Fruit fly (Drosophila melanogaster) whole organism, embryonic: ENCODE data around the gene trr.
A peak's percentile ranks its signal among the peaks of the same experiment; 100 is the strongest.

Experiments
- Antp ChIP-seq: fragments of 200-800 bp; sonication (Bioruptor generic); optimal IDR thresholded peaks from 3 replicates; lab custom pipeline; 2016; ENCODE audit warnings: missing biosample characterization, missing genetic modification characterization
- Atf3 ChIP-seq: fragments of 200-800 bp; sonication (Bioruptor generic); optimal IDR thresholded peaks from 3 replicates; lab custom pipeline; 2016; ENCODE audit warnings: missing biosample characterization, missing genetic modification characterization
- Awh ChIP-seq: fragments of 200-800 bp; sonication (Bioruptor generic); IDR thresholded peaks from 2 replicates; pipeline ENCODE4, ENCODE4 v1.3.6; 2022; ENCODE audit warnings: missing biosample characterization, missing genetic modification characterization
- CG10543 ChIP-seq: fragments of 200-800 bp; sonication (Bioruptor generic); optimal IDR thresholded peaks from 3 replicates; lab custom pipeline; 2017; ENCODE audit warnings: missing biosample characterization, mild to moderate bottlenecking, missing genetic modification characterization, moderate library complexity
- CG10654 ChIP-seq: fragments of 200-800 bp; sonication (Bioruptor generic); optimal IDR thresholded peaks from 2 replicates; lab custom pipeline; 2016; ENCODE audit warnings: missing biosample characterization, missing genetic modification characterization
- CG12071 ChIP-seq: fragments of 200-800 bp; sonication (Bioruptor generic); optimal IDR thresholded peaks from 3 replicates; lab custom pipeline; 2018; ENCODE audit warnings: missing biosample characterization, mild to moderate bottlenecking, missing genetic modification characterization
- CG12942 ChIP-seq: fragments of 200-800 bp; sonication (Bioruptor generic); optimal IDR thresholded peaks from 3 replicates; lab custom pipeline; 2016; ENCODE audit warnings: missing biosample characterization, missing genetic modification characterization
- CG17186 ChIP-seq: fragments of 200-800 bp; sonication (Bioruptor generic); optimal IDR thresholded peaks from 3 replicates; lab custom pipeline; 2017; ENCODE audit warnings: missing biosample characterization, missing genetic modification reagents, missing genetic modification characterization
- CG1832 ChIP-seq: fragments of 200-800 bp; sonication (Bioruptor generic); optimal IDR thresholded peaks from 2 replicates; lab custom pipeline; 2017; ENCODE audit warnings: missing biosample characterization, mild to moderate bottlenecking, missing genetic modification characterization, inconsistent platforms
- CG2116 ChIP-seq: fragments of 200-800 bp; sonication (Bioruptor generic); optimal IDR thresholded peaks from 3 replicates; lab custom pipeline; 2018; ENCODE audit warnings: missing biosample characterization, mild to moderate bottlenecking, missing genetic modification characterization
- CG2120 ChIP-seq: fragments of 200-800 bp; sonication (Bioruptor generic); optimal IDR thresholded peaks from 3 replicates; lab custom pipeline; 2016; ENCODE audit warnings: missing biosample characterization, missing genetic modification characterization
- CG2889 ChIP-seq: fragments of 200-800 bp; sonication (Bioruptor generic); IDR thresholded peaks from 3 replicates; pipeline ENCODE4 v1.3.6; 2022; ENCODE audit warnings: missing biosample characterization, missing genetic modification characterization
- CG30431 ChIP-seq: fragments of 200-800 bp; sonication (Bioruptor generic); optimal IDR thresholded peaks from 2 replicates; lab custom pipeline; 2017; ENCODE audit warnings: missing biosample characterization, missing genetic modification characterization
- CG6175 ChIP-seq: fragments of 200-800 bp; sonication (Bioruptor generic); IDR thresholded peaks from 3 replicates; pipeline ENCODE4 v1.3.6; 2022; ENCODE audit warnings: missing biosample characterization, missing genetic modification characterization
- CG6765 ChIP-seq: fragments of 200-800 bp; sonication (Bioruptor generic); optimal IDR thresholded peaks from 3 replicates; lab custom pipeline; 2017; ENCODE audit warnings: missing biosample characterization, mild to moderate bottlenecking, missing genetic modification characterization
- CG6791 ChIP-seq: fragments of 200-800 bp; sonication (Bioruptor generic); IDR thresholded peaks from 3 replicates; pipeline ENCODE4 v1.3.6; 2022; ENCODE audit warnings: missing biosample characterization, missing genetic modification characterization; ENCODE audit not compliant: partially characterized antibody
- CG7928 ChIP-seq: fragments of 200-800 bp; sonication (Bioruptor generic); optimal IDR thresholded peaks from 2 replicates; lab custom pipeline; 2017; ENCODE audit warnings: missing biosample characterization, mild to moderate bottlenecking, missing genetic modification characterization
- CG7963 ChIP-seq: fragments of 200-800 bp; sonication (Bioruptor generic); IDR thresholded peaks from 3 replicates; pipeline ENCODE4 v1.3.6; 2022; ENCODE audit warnings: missing biosample characterization, missing genetic modification characterization; ENCODE audit not compliant: partially characterized antibody
- CG8290 ChIP-seq, 3 experiments: fragments of 200-800 bp; sonication (Bioruptor generic); optimal IDR thresholded peaks; 2 replicates each; lab custom pipeline; 2016 to 2019; ENCODE audit warnings: missing biosample characterization in 3 of 3, missing genetic modification characterization in 3 of 3, mild to moderate bottlenecking in 2 of 3, moderate library complexity in 1 of 3
- CG8765 ChIP-seq: fragments of 200-800 bp; sonication (Bioruptor generic); IDR thresholded peaks from 2 replicates; pipeline ENCODE4 v1.3.6; 2022; ENCODE audit warnings: missing biosample characterization, missing genetic modification characterization
- CG8944 ChIP-seq: fragments of 200-800 bp; sonication (Bioruptor generic); optimal IDR thresholded peaks from 3 replicates; lab custom pipeline; 2016; ENCODE audit warnings: missing biosample characterization, missing genetic modification characterization
- CG9876 ChIP-seq: fragments of 200-800 bp; sonication (Bioruptor generic); optimal IDR thresholded peaks from 2 replicates; lab custom pipeline; 2016; ENCODE audit warnings: missing biosample characterization, missing genetic modification characterization
- CHES-1-like ChIP-seq: fragments of 200-800 bp; sonication (Bioruptor generic); optimal IDR thresholded peaks from 2 replicates; lab custom pipeline; 2016; ENCODE audit warnings: missing biosample characterization, missing genetic modification characterization
- CrebB ChIP-seq: fragments of 200-800 bp; sonication (Bioruptor generic); optimal IDR thresholded peaks from 3 replicates; lab custom pipeline; 2018; ENCODE audit warnings: missing biosample characterization, mild to moderate bottlenecking, missing genetic modification characterization
- Dad ChIP-seq: fragments of 200-800 bp; sonication (Bioruptor generic); optimal IDR thresholded peaks from 3 replicates; lab custom pipeline; 2016; ENCODE audit warnings: missing biosample characterization, missing genetic modification characterization
- Dfd ChIP-seq, 2 experiments: fragments of >200 bp; optimal IDR thresholded peaks; 2 replicates each; lab custom pipeline; 2017; ENCODE audit warnings: missing biosample characterization in 2 of 2, missing genetic modification characterization in 2 of 2
- Eip74EF ChIP-seq, 2 experiments: fragments of 200-800 bp in 1 of 2; fragments of >200 bp in 1 of 2; sonication (Bioruptor generic) in 1 of 2; optimal IDR thresholded peaks; 2 replicates each; lab custom pipeline; 2017 to 2019; ENCODE audit warnings: missing biosample characterization in 2 of 2, missing genetic modification characterization in 2 of 2, mild to moderate bottlenecking in 1 of 2, moderate library complexity in 1 of 2
- H2.0 ChIP-seq: fragments of 200-800 bp; sonication (Bioruptor generic); IDR thresholded peaks from 2 replicates; pipeline ENCODE4 v1.3.6; 2022; ENCODE audit warnings: missing biosample characterization, missing genetic modification characterization
- Hr78 ChIP-seq, 2 experiments: fragments of 200-800 bp in 1 of 2; fragments of >200 bp in 1 of 2; sonication (Bioruptor generic) in 1 of 2; optimal IDR thresholded peaks; 2 replicates each; lab custom pipeline; 2017 to 2019; ENCODE audit warnings: missing biosample characterization in 2 of 2, missing genetic modification characterization in 2 of 2, mild to moderate bottlenecking in 1 of 2, moderate library complexity in 1 of 2
- Nf-YA ChIP-seq: fragments of 200-800 bp; sonication (Bioruptor generic); IDR thresholded peaks from 2 replicates; pipeline ENCODE4 v1.3.6; 2022; ENCODE audit warnings: missing biosample characterization, missing genetic modification characterization
- Xbp1 ChIP-seq: fragments of 200-800 bp; sonication (Bioruptor generic); optimal IDR thresholded peaks from 3 replicates; lab custom pipeline; 2016; ENCODE audit warnings: missing biosample characterization, mild to moderate bottlenecking, missing genetic modification characterization
- YL-1 ChIP-seq: fragments of 200-800 bp; sonication (Bioruptor generic); optimal IDR thresholded peaks from 3 replicates; lab custom pipeline; 2017; ENCODE audit warnings: missing biosample characterization, mild to moderate bottlenecking, missing genetic modification characterization
- abd-A ChIP-seq: fragments of 200-800 bp; sonication (Bioruptor generic); optimal IDR thresholded peaks from 3 replicates; lab custom pipeline; 2019; ENCODE audit warnings: missing biosample characterization, mild to moderate bottlenecking, missing genetic modification characterization, moderate library complexity
- bowl ChIP-seq: fragments of 200-800 bp; sonication (Bioruptor generic); IDR thresholded peaks from 2 replicates; pipeline ENCODE4 v1.3.6; 2022; ENCODE audit warnings: missing biosample characterization, missing genetic modification characterization
- dimm ChIP-seq: fragments of 200-800 bp; sonication (Bioruptor generic); IDR thresholded peaks from 2 replicates; pipeline ENCODE4 v1.3.6; 2022; ENCODE audit warnings: missing biosample characterization, missing genetic modification characterization
- dm ChIP-seq: fragments of 200-800 bp; sonication (Bioruptor generic); optimal IDR thresholded peaks from 3 replicates; lab custom pipeline; 2016; ENCODE audit warnings: missing biosample characterization, missing genetic modification characterization
- ind ChIP-seq: fragments of 200-800 bp; sonication (Bioruptor generic); optimal IDR thresholded peaks from 3 replicates; lab custom pipeline; 2016; ENCODE audit warnings: missing biosample characterization, missing genetic modification characterization
- inv ChIP-seq: fragments of 200-800 bp; sonication (Bioruptor generic); IDR thresholded peaks from 2 replicates; pipeline ENCODE4 v1.3.6; 2022; ENCODE audit warnings: missing biosample characterization, missing genetic modification characterization; ENCODE audit not compliant: partially characterized antibody
- lab ChIP-seq: fragments of 200-800 bp; sonication (Bioruptor generic); optimal IDR thresholded peaks from 3 replicates; lab custom pipeline; 2017; ENCODE audit warnings: missing biosample characterization, missing genetic modification characterization, mild to moderate bottlenecking, moderate library complexity, missing genetic modification reagents
- oc ChIP-seq: fragments of 200-800 bp; sonication (Bioruptor generic); optimal IDR thresholded peaks from 2 replicates; lab custom pipeline; 2018; ENCODE audit warnings: missing biosample characterization, mild to moderate bottlenecking, missing genetic modification characterization, moderate library complexity
- otp ChIP-seq: fragments of 200-800 bp; sonication (Bioruptor generic); IDR thresholded peaks from 3 replicates; pipeline ENCODE4, ENCODE4 v1.3.6; 2022; ENCODE audit warnings: missing biosample characterization, missing genetic modification characterization
- pfk ChIP-seq: fragments of 200-800 bp; sonication (Bioruptor generic); optimal IDR thresholded peaks from 2 replicates; lab custom pipeline; 2018; ENCODE audit warnings: missing biosample characterization, mild to moderate bottlenecking, missing genetic modification characterization, moderate library complexity
- scrt ChIP-seq: fragments of 200-800 bp; sonication (Bioruptor generic); optimal IDR thresholded peaks from 2 replicates; lab custom pipeline; 2018; ENCODE audit warnings: missing biosample characterization, mild to moderate bottlenecking, missing genetic modification characterization, moderate library complexity
- sna ChIP-seq: fragments of 200-800 bp; sonication (Bioruptor generic); IDR thresholded peaks from 2 replicates; pipeline ENCODE4 v1.3.6; 2022; ENCODE audit warnings: missing biosample characterization, missing genetic modification characterization; ENCODE audit not compliant: partially characterized antibody
- tgo ChIP-seq: fragments of 200-800 bp; sonication (Bioruptor generic); IDR thresholded peaks from 3 replicates; pipeline ENCODE4 v1.3.6; 2022; ENCODE audit warnings: missing biosample characterization, missing genetic modification characterization
- tll ChIP-seq, 2 experiments: fragments of 200-800 bp in 1 of 2; fragments of >200 bp in 1 of 2; sonication (Bioruptor generic) in 1 of 2; optimal IDR thresholded peaks; 2 replicates each; lab custom pipeline; 2017 to 2019; ENCODE audit warnings: missing biosample characterization in 2 of 2, missing genetic modification characterization in 2 of 2, mild to moderate bottlenecking in 1 of 2, moderate library complexity in 1 of 2
- unpg ChIP-seq: fragments of 200-800 bp; sonication (Bioruptor generic); optimal IDR thresholded peaks from 3 replicates; lab custom pipeline; 2018; ENCODE audit warnings: missing biosample characterization, mild to moderate bottlenecking, missing genetic modification characterization, moderate library complexity
- vfl ChIP-seq: fragments of 200-800 bp; sonication (Bioruptor generic); optimal IDR thresholded peaks from 2 replicates; lab custom pipeline; 2016; ENCODE audit warnings: missing biosample characterization, missing genetic modification characterization
- wek ChIP-seq: fragments of 200-800 bp; sonication (Bioruptor generic); optimal IDR thresholded peaks from 3 replicates; lab custom pipeline; 2018; ENCODE audit warnings: missing biosample characterization, mild to moderate bottlenecking, missing genetic modification characterization, moderate library complexity

Gene trr

DNA sequence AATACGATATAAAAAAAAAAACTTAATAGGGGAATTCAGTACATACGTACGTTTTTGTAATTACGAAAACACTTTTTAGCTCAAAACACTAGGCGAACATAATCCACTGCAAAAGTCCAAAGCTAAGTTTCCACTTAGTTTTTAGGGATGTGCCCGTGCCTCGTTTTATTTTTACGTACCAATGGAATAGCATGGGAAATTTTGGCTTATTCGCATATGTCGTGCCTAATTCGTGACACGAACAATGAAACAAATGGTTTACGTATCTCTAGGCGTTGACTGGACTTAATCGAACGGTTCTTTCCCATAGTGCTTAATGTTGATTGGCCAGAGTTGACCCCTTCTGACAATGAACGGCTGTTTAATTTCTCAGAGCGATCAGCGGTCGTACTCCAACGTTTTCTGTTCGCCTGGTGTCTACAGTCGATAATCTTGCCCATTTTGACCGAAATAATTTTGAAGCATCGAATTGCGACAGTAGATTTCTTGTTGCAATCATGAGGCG, 10.1 kb downstream of the trr start, which contains the start of gene CG14818 (continued):
- TF ChIP-seq CHES-1-like (GFP tag; lab: Kevin White, UChicago), result peak; percentile 65
- peak; percentile 25 for TF ChIP-seq dm (GFP tag; lab: Kevin White, UChicago)
- TF ChIP-seq oc (tag; lab: Kevin White, UChicago), result no peak
- peak; percentile 51 for TF ChIP-seq CG9876 (GFP tag; lab: Kevin White, UChicago)
- TF ChIP-seq CG7928 (GFP tag; lab: Kevin White, UChicago), result no peak
- peak; percentile 72 for TF ChIP-seq CG10543 (GFP tag; lab: Kevin White, UChicago)
- TF ChIP-seq CG6175, result no peak
- TF ChIP-seq tll (GFP tag; optimal IDR thresholded peaks at IDR 0.05; lab: Kevin White, UChicago), result peak in 1 of 2 experiments; percentile 27
- peak; percentile 68 for TF ChIP-seq CG7963
- TF ChIP-seq CG12942 (GFP tag; lab: Kevin White, UChicago), result peak; percentile 36
- TF ChIP-seq sna (GFP tag; lab: Robert Waterston, UW), result peak; percentile 86
- peak; percentile 67 for TF ChIP-seq CG2120 (GFP tag; lab: Kevin White, UChicago)
- no peak for TF ChIP-seq Dad (GFP tag; lab: Kevin White, UChicago)
- no peak for TF ChIP-seq abd-A (tag; lab: Kevin White, UChicago)
- TF ChIP-seq CG17186 (GFP tag; lab: Kevin White, UChicago), result no peak
- peak; percentile 12 for TF ChIP-seq CG30431 (GFP tag; lab: Kevin White, UChicago)
- TF ChIP-seq Antp (GFP tag; lab: Kevin White, UChicago), result peak; percentile 76
- peak; percentile 44 for TF ChIP-seq YL-1 (GFP tag; lab: Kevin White, UChicago)
- peak; percentile 81 for TF ChIP-seq CG6791 (GFP tag; lab: Robert Waterston, UW)
- TF ChIP-seq Atf3, result peak; percentile 46
- TF ChIP-seq CG2116 (GFP tag; lab: Kevin White, UChicago), result peak; percentile 4
- peak; percentile 70 for TF ChIP-seq CG8944
- TF ChIP-seq H2.0 (GFP tag; lab: Robert Waterston, UW), result peak; percentile 44; the same call in 1 of the 2 replicates
- no peak for TF ChIP-seq Dfd (GFP tag; optimal IDR thresholded peaks at IDR 0.05; lab: Kevin White, UChicago)
- peak; percentile 71 for TF ChIP-seq lab (GFP tag; lab: Kevin White, UChicago)
- no peak for TF ChIP-seq dimm
- no peak for TF ChIP-seq Eip74EF (GFP tag; optimal IDR thresholded peaks at IDR 0.05; lab: Kevin White, UChicago)
- peak; percentile 43 for TF ChIP-seq vfl (GFP tag; lab: Kevin White, UChicago)
- peak in 1 of 2 experiments; percentile 62 for TF ChIP-seq Hr78 (GFP tag; optimal IDR thresholded peaks at IDR 0.05; lab: Kevin White, UChicago)
- peak; percentile 62 for TF ChIP-seq ind (GFP tag; lab: Kevin White, UChicago)
- peak; percentile 81 for TF ChIP-seq inv (GFP tag; lab: Robert Waterston, UW)
- peak; percentile 45 for TF ChIP-seq CG12071 (GFP tag; lab: Kevin White, UChicago)
- peak; percentile 56; the same call in 1 of the 3 replicates for TF ChIP-seq otp (GFP tag; lab: Robert Waterston, UW)
- peak; percentile 60 for TF ChIP-seq unpg (GFP tag; lab: Kevin White, UChicago)
- peak; percentile 56 for TF ChIP-seq CG8765 (GFP tag; lab: Robert Waterston, UW)
- TF ChIP-seq CG2889 (GFP tag; lab: Robert Waterston, UW), result no peak
- no peak for TF ChIP-seq CG1832 (GFP tag; lab: Kevin White, UChicago)
- no peak for TF ChIP-seq Awh
- TF ChIP-seq CrebB (tag; lab: Kevin White, UChicago), result no peak
- peak; percentile 55 for TF ChIP-seq CG10654 (GFP tag; lab: Kevin White, UChicago)
- peak; percentile 81 for TF ChIP-seq wek (GFP tag; lab: Kevin White, UChicago)
- TF ChIP-seq tgo, result peak; percentile 58; the same call in 2 of the 3 replicates
- TF ChIP-seq bowl (GFP tag; lab: Robert Waterston, UW), result peak; percentile 38; the same call in 1 of the 2 replicates
- TF ChIP-seq CG8290 (GFP tag; optimal IDR thresholded peaks at IDR 0.05; lab: Kevin White, UChicago), result peak; percentile 67
- peak in 1 of 2 experiments; percentile 86 for TF ChIP-seq CG8290 (tag; optimal IDR thresholded peaks at IDR 0.05; lab: Kevin White, UChicago)
- no peak for TF ChIP-seq scrt (GFP tag; lab: Kevin White, UChicago)
- TF ChIP-seq CG6765, result no peak
- no peak for TF ChIP-seq Nf-YA (GFP tag; lab: Robert Waterston, UW)
- TF ChIP-seq pfk, result no peak
- peak; percentile 61 for TF ChIP-seq Xbp1 (GFP tag; lab: Kevin White, UChicago)
